Worm (Caenorhabditis elegans) whole organism, L4 larva: ENCODE measurements around the gene clu-1.

Experiments
- F10B5.3 ChIP-seq: sonication (generic microtip); optimal IDR thresholded peaks from 2 replicates; lab custom pipeline; 2016; ENCODE audit warnings: mild to moderate bottlenecking, missing genetic modification characterization, missing compliant biosample characterization
- F26F4.8 ChIP-seq: fragments of 200-800 bp; sonication (Bioruptor generic); conservative IDR thresholded peaks from 2 replicates; pipeline ENCODE4 v1.3.6; 2022; ENCODE audit warnings: missing genetic modification characterization, missing compliant biosample characterization
- T20F7.1 ChIP-seq: fragments of 200-800 bp; sonication (Bioruptor generic); optimal IDR thresholded peaks from 2 replicates; lab custom pipeline; 2018; ENCODE audit warnings: mild to moderate bottlenecking, missing genetic modification characterization, missing compliant biosample characterization
- T26A8.4 ChIP-seq: fragments of 200-800 bp; sonication (Bioruptor generic); IDR thresholded peaks from 2 replicates; pipeline ENCODE4 v1.3.6; 2022; ENCODE audit warnings: missing genetic modification characterization, missing compliant biosample characterization
- Y105C5A.15 ChIP-seq: fragments of 200-800 bp; sonication (Bioruptor generic); IDR thresholded peaks from 2 replicates; pipeline ENCODE4 v1.3.6; 2022; ENCODE audit warnings: missing genetic modification characterization, missing compliant biosample characterization
- Y75B8A.6 ChIP-seq: fragments of 200-800 bp; sonication (Bioruptor generic); IDR thresholded peaks from 2 replicates; pipeline ENCODE4 v1.3.6; 2022; ENCODE audit warnings: missing genetic modification reagents, missing genetic modification characterization, missing compliant biosample characterization
- ZK546.5 ChIP-seq, 2 experiments: sonication (generic microtip); optimal IDR thresholded peaks; 2 replicates each; lab custom pipeline; 2017; ENCODE audit warnings: missing biosample characterization in 2 of 2, missing genetic modification characterization in 2 of 2
- attf-4 ChIP-seq: sonication (generic microtip); optimal IDR thresholded peaks from 3 replicates; lab custom pipeline; 2017; ENCODE audit warnings: missing biosample characterization, missing genetic modification characterization
- ceh-32 ChIP-seq: sonication (generic microtip); optimal IDR thresholded peaks from 2 replicates; lab custom pipeline; 2016; ENCODE audit warnings: mild to moderate bottlenecking, missing genetic modification characterization, missing compliant biosample characterization; ENCODE audit not compliant: poor library complexity
- ceh-82 ChIP-seq: sonication (generic microtip); optimal IDR thresholded peaks from 2 replicates; lab custom pipeline; 2017; ENCODE audit warnings: missing biosample characterization, missing genetic modification characterization
- cey-2 ChIP-seq: sonication (generic microtip); optimal IDR thresholded peaks from 3 replicates; lab custom pipeline; 2017; ENCODE audit warnings: missing genetic modification characterization, mild to moderate bottlenecking, missing compliant biosample characterization, antibody characterized with exemption, borderline replicate concordance; ENCODE audit not compliant: insufficient read depth
- ctbp-1 ChIP-seq: fragments of 200-800 bp; sonication (Bioruptor generic); IDR thresholded peaks from 2 replicates; pipeline ENCODE4 v1.3.6; 2022; ENCODE audit warnings: missing genetic modification reagents, missing genetic modification characterization, missing compliant biosample characterization
- daf-12 ChIP-seq: fragments of 150-350 bp; optimal IDR thresholded peaks from 2 replicates; lab custom pipeline; 2014; ENCODE audit warnings: missing biosample characterization, missing genetic modification reagents, missing genetic modification characterization
- daf-16 ChIP-seq, 3 experiments: sonication (generic microtip); optimal IDR thresholded peaks; 2 replicates each; lab custom pipeline; 2016 to 2017; ENCODE audit warnings: missing genetic modification characterization in 3 of 3, missing genetic modification reagents in 3 of 3, mild to moderate bottlenecking in 2 of 3, missing compliant biosample characterization in 2 of 3, missing biosample characterization in 1 of 3, moderate library complexity in 1 of 3
- daf-8 ChIP-seq: fragments of 200-800 bp; sonication (Bioruptor generic); IDR thresholded peaks from 2 replicates; pipeline ENCODE4 v1.3.6; 2022; ENCODE audit warnings: missing genetic modification characterization, missing compliant biosample characterization
- dmd-6 ChIP-seq: fragments of 200-800 bp; sonication (Bioruptor generic); IDR thresholded peaks from 2 replicates; pipeline ENCODE4 v1.3.6; 2022; ENCODE audit warnings: missing genetic modification reagents, missing genetic modification characterization, missing compliant biosample characterization
- dmd-8 ChIP-seq: fragments of 200-800 bp; sonication (Bioruptor generic); IDR thresholded peaks from 2 replicates; pipeline ENCODE4 v1.3.6; 2022; ENCODE audit warnings: missing genetic modification characterization, missing compliant biosample characterization
- dmd-9 ChIP-seq: fragments of 200-800 bp; sonication (Bioruptor generic); IDR thresholded peaks from 2 replicates; pipeline ENCODE4 v1.3.6; 2022; ENCODE audit warnings: missing genetic modification reagents, missing genetic modification characterization, missing compliant biosample characterization
- dpl-1 ChIP-seq: fragments of 150-350 bp; optimal IDR thresholded peaks from 2 replicates; lab custom pipeline; 2014; ENCODE audit warnings: missing biosample characterization, missing genetic modification reagents, missing genetic modification characterization
- duxl-1 ChIP-seq: sonication (generic microtip); optimal IDR thresholded peaks from 2 replicates; lab custom pipeline; 2016; ENCODE audit warnings: mild to moderate bottlenecking, missing genetic modification characterization, moderate library complexity, missing compliant biosample characterization; ENCODE audit not compliant: poor library complexity
- dve-1 ChIP-seq: sonication (generic microtip); optimal IDR thresholded peaks from 2 replicates; lab custom pipeline; 2017; ENCODE audit warnings: antibody characterized with exemption, mild to moderate bottlenecking, missing genetic modification characterization, missing compliant biosample characterization; ENCODE audit not compliant: insufficient read depth
- egl-43 ChIP-seq: fragments of 200-800 bp; sonication (Bioruptor generic); IDR thresholded peaks from 2 replicates; pipeline ENCODE4 v1.3.6; 2022; ENCODE audit warnings: missing genetic modification reagents, missing genetic modification characterization, missing compliant biosample characterization
- hlh-11 ChIP-seq: fragments of 200-800 bp; sonication (Bioruptor generic); optimal IDR thresholded peaks from 2 replicates; lab custom pipeline; 2018; ENCODE audit warnings: mild to moderate bottlenecking, missing genetic modification characterization, missing compliant biosample characterization
- jun-1 ChIP-seq: fragments of 150-350 bp; optimal IDR thresholded peaks from 2 replicates; lab custom pipeline; 2014; ENCODE audit warnings: missing biosample characterization, missing genetic modification reagents, missing genetic modification characterization
- lim-7 ChIP-seq: fragments of 200-800 bp; sonication (Bioruptor generic); IDR thresholded peaks from 2 replicates; pipeline ENCODE4 v1.3.6; 2022; ENCODE audit warnings: missing genetic modification characterization, missing compliant biosample characterization
- lin-13 ChIP-seq: fragments of 150-350 bp; optimal IDR thresholded peaks from 2 replicates; lab custom pipeline; 2014; ENCODE audit warnings: missing biosample characterization, missing genetic modification reagents, missing genetic modification characterization
- lin-29 ChIP-seq: fragments of 200-800 bp; sonication (Bioruptor generic); IDR thresholded peaks from 2 replicates; pipeline ENCODE4 v1.3.6; 2022; ENCODE audit warnings: missing genetic modification reagents, missing genetic modification characterization, missing compliant biosample characterization
- lin-38 ChIP-seq: fragments of 200-800 bp; sonication (Bioruptor generic); IDR thresholded peaks from 2 replicates; pipeline ENCODE4 v1.3.6; 2022; ENCODE audit warnings: missing genetic modification reagents, missing genetic modification characterization, missing compliant biosample characterization
- madf-5 ChIP-seq, 2 experiments: fragments of 200-800 bp; sonication (Bioruptor generic); IDR thresholded peaks; 2 replicates each; pipeline ENCODE4 v1.3.6; 2022; ENCODE audit warnings: missing compliant biosample characterization in 2 of 2, missing genetic modification characterization in 2 of 2
- mep-1 ChIP-seq: fragments of 150-350 bp; sonication (generic microtip); optimal IDR thresholded peaks from 3 replicates; lab custom pipeline; 2014; ENCODE audit warnings: missing biosample characterization, missing genetic modification characterization
- mxl-2 ChIP-seq: fragments of 200-800 bp; sonication (Bioruptor generic); conservative IDR thresholded peaks from 2 replicates; pipeline ENCODE4 v1.3.6; 2022; ENCODE audit warnings: missing genetic modification reagents, missing genetic modification characterization, missing compliant biosample characterization
- nhr-102 ChIP-seq: sonication (generic microtip); optimal IDR thresholded peaks from 2 replicates; lab custom pipeline; 2016; ENCODE audit warnings: mild to moderate bottlenecking, missing genetic modification characterization, moderate library complexity, missing compliant biosample characterization
- nhr-11 ChIP-seq: fragments of 150-350 bp; optimal IDR thresholded peaks from 2 replicates; lab custom pipeline; 2014; ENCODE audit warnings: missing biosample characterization, missing genetic modification characterization
- nhr-41 ChIP-seq: fragments of 200-800 bp; sonication (Bioruptor generic); IDR thresholded peaks from 2 replicates; pipeline ENCODE4 v1.3.6; 2022; ENCODE audit warnings: missing genetic modification reagents, missing genetic modification characterization, missing compliant biosample characterization
- nhr-42 ChIP-seq: fragments of 200-800 bp; sonication (Bioruptor generic); IDR thresholded peaks from 2 replicates; pipeline ENCODE4 v1.3.6; 2022; ENCODE audit warnings: missing genetic modification characterization, missing compliant biosample characterization
- nhr-76 ChIP-seq: fragments of 150-350 bp; optimal IDR thresholded peaks from 2 replicates; lab custom pipeline; 2014; ENCODE audit warnings: missing biosample characterization, missing genetic modification characterization
- nhr-77 ChIP-seq: fragments of 150-350 bp; optimal IDR thresholded peaks from 2 replicates; lab custom pipeline; 2014; ENCODE audit warnings: missing biosample characterization, missing genetic modification characterization
- php-3 ChIP-seq: fragments of 200-800 bp; sonication (Bioruptor generic); IDR thresholded peaks from 2 replicates; pipeline ENCODE4 v1.3.6; 2022; ENCODE audit warnings: missing genetic modification reagents, missing genetic modification characterization, missing compliant biosample characterization
- pqm-1 ChIP-seq: sonication (generic microtip); optimal IDR thresholded peaks from 2 replicates; lab custom pipeline; 2017; ENCODE audit warnings: missing biosample characterization, missing genetic modification characterization
- sdz-12 ChIP-seq: fragments of 200-800 bp; sonication (Bioruptor generic); optimal IDR thresholded peaks from 2 replicates; lab custom pipeline; 2018; ENCODE audit warnings: mild to moderate bottlenecking, missing genetic modification characterization, missing compliant biosample characterization
- skn-1 ChIP-seq: fragments of 150-350 bp; optimal IDR thresholded peaks from 2 replicates; lab custom pipeline; 2014; ENCODE audit warnings: missing biosample characterization, missing genetic modification characterization
- spr-3 ChIP-seq: fragments of 200-800 bp; sonication (Bioruptor generic); optimal IDR thresholded peaks from 2 replicates; lab custom pipeline; 2018; ENCODE audit warnings: mild to moderate bottlenecking, missing genetic modification characterization, missing compliant biosample characterization
- tag-97 ChIP-seq: fragments of 200-800 bp; sonication (Bioruptor generic); IDR thresholded peaks from 2 replicates; pipeline ENCODE4 v1.3.6; 2022; ENCODE audit warnings: missing genetic modification characterization, missing compliant biosample characterization
- unc-130 ChIP-seq: sonication (generic microtip); optimal IDR thresholded peaks from 2 replicates; lab custom pipeline; 2016; ENCODE audit warnings: missing genetic modification reagents, missing genetic modification characterization, missing compliant biosample characterization
- vab-7 ChIP-seq: fragments of 200-800 bp; sonication (Bioruptor generic); IDR thresholded peaks from 2 replicates; pipeline ENCODE4 v1.3.6; 2022; ENCODE audit warnings: missing genetic modification reagents, missing genetic modification characterization, missing compliant biosample characterization
- zag-1 ChIP-seq: fragments of 150-350 bp; optimal IDR thresholded peaks from 2 replicates; lab custom pipeline; 2014; ENCODE audit warnings: missing biosample characterization, missing genetic modification characterization
- zfp-2 ChIP-seq: sonication (generic microtip); optimal IDR thresholded peaks from 2 replicates; lab custom pipeline; 2016; ENCODE audit warnings: mild to moderate bottlenecking, missing genetic modification characterization, missing compliant biosample characterization
- zip-11 ChIP-seq: fragments of 200-800 bp; sonication (Bioruptor generic); IDR thresholded peaks from 2 replicates; pipeline ENCODE4 v1.3.6; 2022; ENCODE audit warnings: missing genetic modification characterization, missing compliant biosample characterization

clu-1 gene

ce11 chrIII:9488431-9488830, 32.8 kb downstream of the clu-1 start, which contains the start of gene nlp-36 (continued):
- TF ChIP-seq dmd-8 (GFP tag; lab: Robert Waterston, UW) (no peak), tag-97 (GFP tag; lab: Robert Waterston, UW) (no peak)
- TF ChIP-seq, all 104 proteins: peak for 0

DNA sequence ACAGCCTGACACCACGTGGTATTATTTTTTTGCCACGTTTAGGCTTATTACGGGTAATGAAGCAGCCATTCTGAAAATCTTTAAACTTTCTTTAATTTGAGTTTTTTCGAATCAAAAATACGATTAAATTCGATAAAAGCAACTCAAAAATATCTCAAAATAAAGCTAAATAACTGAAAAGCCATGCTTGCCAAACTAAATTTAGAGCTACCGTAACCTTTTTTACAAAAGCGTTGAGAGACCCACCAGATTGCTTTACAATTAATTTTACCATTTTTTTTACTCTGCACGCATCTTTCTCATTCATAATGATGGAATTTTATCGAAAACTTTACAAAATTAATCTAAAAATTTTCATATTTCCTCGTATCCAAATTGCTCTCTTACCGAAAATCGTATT, 33.2 kb downstream of the clu-1 start:
- TF ChIP-seq zip-11 (GFP tag; lab: Robert Waterston, UW) (no peak), lin-29 (GFP tag; lab: Robert Waterston, UW) (no peak), spr-3 (no peak), F10B5.3 (tag; lab: Kevin White, UChicago) (no peak), attf-4 (no peak), dpl-1 (GFP tag; lab: Kevin White, UChicago) (no peak), Y75B8A.6 (GFP tag; lab: Robert Waterston, UW) (no peak), lim-7 (GFP tag; lab: Robert Waterston, UW) (no peak), T20F7.1 (GFP tag; lab: Kevin White, UChicago) (no peak), skn-1 (tag; lab: Kevin White, UChicago) (no peak), ceh-82 (tag; lab: Kevin White, UChicago) (no peak), zag-1 (tag; lab: Kevin White, UChicago) (no peak)

- TF ChIP-seq egl-43 (no peak), nhr-42 (GFP tag; lab: Robert Waterston, UW) (no peak), ceh-82 (tag; lab: Kevin White, UChicago) (no peak), sdz-12 (GFP tag; lab: Kevin White, UChicago) (no peak), madf-5 (GFP tag; IDR thresholded peaks at IDR 0.05; lab: Robert Waterston, UW) (no peak), dmd-8 (GFP tag; lab: Robert Waterston, UW) (no peak), daf-8 (GFP tag; lab: Robert Waterston, UW) (no peak), dmd-6 (peak; percentile 53), nhr-41 (no peak), vab-7 (GFP tag; lab: Robert Waterston, UW) (no peak), attf-4 (no peak), zfp-2 (tag; lab: Kevin White, UChicago) (no peak), Y105C5A.15 (GFP tag; lab: Robert Waterston, UW) (no peak), T26A8.4 (no peak), php-3 (no peak), nhr-77 (tag; lab: Kevin White, UChicago) (peak; percentile 54), duxl-1 (no peak), nhr-76 (tag; lab: Kevin White, UChicago) (no peak), nhr-102 (tag; lab: Kevin White, UChicago) (no peak), lin-13 (GFP tag; lab: Kevin White, UChicago) (no peak), cey-2 (tag; lab: Kevin White, UChicago) (no peak), daf-16 (GFP tag; optimal IDR thresholded peaks at IDR 0.05; lab: Kevin White, UChicago) (no peak), daf-16 (tag; optimal IDR thresholded peaks at IDR 0.05; lab: Kevin White, UChicago) (peak; percentile 85), nhr-11 (tag; lab: Kevin White, UChicago) (no peak), mxl-2 (GFP tag; lab: Robert Waterston, UW) (no peak), ZK546.5 (tag; optimal IDR thresholded peaks at IDR 0.05; lab: Kevin White, UChicago) (no peak), hlh-11 (tag; lab: Kevin White, UChicago) (peak; percentile 31), ceh-32 (no peak), lin-38 (no peak), unc-130 (GFP tag; lab: Kevin White, UChicago) (no peak), ctbp-1 (GFP tag; lab: Robert Waterston, UW) (no peak), dve-1 (peak; percentile 67), F26F4.8 (GFP tag; lab: Robert Waterston, UW) (no peak), dmd-9 (GFP tag; lab: Robert Waterston, UW) (no peak), daf-12 (tag; lab: Kevin White, UChicago) (no peak), pqm-1 (tag; lab: Kevin White, UChicago) (peak; percentile 66), mep-1 (no peak), jun-1 (tag; lab: Kevin White, UChicago) (no peak)
Measured at ce11 chrIII:9487454-9487853, 33.8 kb downstream of the clu-1 start.
